Fruit fly (Drosophila melanogaster) whole organism, embryonic: ENCODE results near the gene MTPAP.
A peak's percentile ranks its signal among the peaks of the same experiment; 100 is the strongest.

Experiments used
- CG10267 ChIP-seq: fragments of 200-800 bp; sonication (Bioruptor generic); optimal IDR thresholded peaks from 2 replicates; lab custom pipeline; 2018; ENCODE audit warnings: missing biosample characterization, mild to moderate bottlenecking, missing genetic modification characterization, moderate library complexity
- CG10321 ChIP-seq: fragments of 200-800 bp; sonication (Bioruptor generic); IDR thresholded peaks from 2 replicates; pipeline ENCODE4 v1.3.6; 2022; ENCODE audit warnings: missing biosample characterization, missing genetic modification characterization
- CG10543 ChIP-seq: fragments of 200-800 bp; sonication (Bioruptor generic); optimal IDR thresholded peaks from 3 replicates; lab custom pipeline; 2017; ENCODE audit warnings: missing biosample characterization, mild to moderate bottlenecking, missing genetic modification characterization, moderate library complexity
- CG11247 ChIP-seq: fragments of 200-800 bp; sonication (Bioruptor generic); IDR thresholded peaks from 2 replicates; pipeline ENCODE4 v1.3.6; 2022; ENCODE audit warnings: missing biosample characterization, missing genetic modification characterization
- CG12659 ChIP-seq: fragments of 200-800 bp; sonication (Bioruptor generic); optimal IDR thresholded peaks from 3 replicates; lab custom pipeline; 2017; ENCODE audit warnings: mild to moderate bottlenecking, missing biosample characterization, missing genetic modification reagents, missing genetic modification characterization
- CG13424 ChIP-seq: fragments of 200-800 bp; sonication (Bioruptor generic); optimal IDR thresholded peaks from 2 replicates; lab custom pipeline; 2019; ENCODE audit warnings: missing biosample characterization, mild to moderate bottlenecking, missing genetic modification characterization, moderate library complexity
- CG13894 ChIP-seq: fragments of 200-800 bp; sonication (Bioruptor generic); optimal IDR thresholded peaks from 3 replicates; lab custom pipeline; 2018; ENCODE audit warnings: missing biosample characterization, mild to moderate bottlenecking, missing genetic modification characterization, moderate library complexity
- CG14014 ChIP-seq: fragments of 200-800 bp; sonication (Bioruptor generic); IDR thresholded peaks from 2 replicates; pipeline ENCODE4 v1.3.6; 2022; ENCODE audit warnings: missing biosample characterization, missing genetic modification characterization
- CG1603 ChIP-seq: fragments of 200-800 bp; sonication (Bioruptor generic); optimal IDR thresholded peaks from 2 replicates; lab custom pipeline; 2019; ENCODE audit warnings: missing biosample characterization, mild to moderate bottlenecking, missing genetic modification characterization, moderate library complexity
- CG1647 ChIP-seq: fragments of 200-800 bp; sonication (Bioruptor generic); optimal IDR thresholded peaks from 3 replicates; lab custom pipeline; 2016; ENCODE audit warnings: missing biosample characterization, missing genetic modification characterization
- CG17361 ChIP-seq: fragments of 200-800 bp; sonication (Bioruptor generic); IDR thresholded peaks from 3 replicates; pipeline ENCODE4 v1.3.6; 2022; ENCODE audit warnings: missing biosample characterization, missing genetic modification characterization
- CG17385 ChIP-seq: fragments of 200-800 bp; sonication (Bioruptor generic); optimal IDR thresholded peaks from 3 replicates; lab custom pipeline; 2018; ENCODE audit warnings: missing biosample characterization, mild to moderate bottlenecking, missing genetic modification characterization
- CG17829 ChIP-seq: fragments of 200-800 bp; optimal IDR thresholded peaks from 2 replicates; lab custom pipeline; 2019; ENCODE audit warnings: missing biosample characterization, mild to moderate bottlenecking, missing genetic modification characterization, moderate library complexity
- CG18011 ChIP-seq: fragments of 200-800 bp; sonication (Bioruptor generic); optimal IDR thresholded peaks from 2 replicates; lab custom pipeline; 2017; ENCODE audit warnings: missing biosample characterization, missing genetic modification characterization, mild to moderate bottlenecking, moderate library complexity, missing genotype
- CG1832 ChIP-seq: fragments of 200-800 bp; sonication (Bioruptor generic); optimal IDR thresholded peaks from 2 replicates; lab custom pipeline; 2017; ENCODE audit warnings: missing biosample characterization, mild to moderate bottlenecking, missing genetic modification characterization, inconsistent platforms
- CG30020 ChIP-seq: fragments of 200-800 bp; optimal IDR thresholded peaks from 2 replicates; lab custom pipeline; 2019; ENCODE audit warnings: missing biosample characterization, mild to moderate bottlenecking, missing genetic modification characterization, moderate library complexity
- CG31224 ChIP-seq: fragments of 200-800 bp; sonication (Bioruptor generic); IDR thresholded peaks from 2 replicates; pipeline ENCODE4 v1.3.6; 2022; ENCODE audit warnings: missing biosample characterization, missing genetic modification characterization
- CG3163 ChIP-seq: fragments of 200-800 bp; sonication (Bioruptor generic); optimal IDR thresholded peaks from 3 replicates; lab custom pipeline; 2016; ENCODE audit warnings: missing biosample characterization, missing genetic modification characterization
- CG32767 ChIP-seq: fragments of 200-800 bp; sonication (Bioruptor generic); IDR thresholded peaks from 2 replicates; pipeline ENCODE4 v1.3.6; 2022; ENCODE audit warnings: missing biosample characterization, missing genetic modification characterization
- CG4424 ChIP-seq: fragments of 200-800 bp; sonication (Bioruptor generic); optimal IDR thresholded peaks from 3 replicates; lab custom pipeline; 2016; ENCODE audit warnings: missing biosample characterization, missing genetic modification characterization
- CG5953 ChIP-seq: fragments of 200-800 bp; sonication (Bioruptor generic); IDR thresholded peaks from 2 replicates; pipeline ENCODE4 v1.3.6; 2022; ENCODE audit warnings: missing biosample characterization, missing genetic modification characterization
- CG6175 ChIP-seq: fragments of 200-800 bp; sonication (Bioruptor generic); IDR thresholded peaks from 3 replicates; pipeline ENCODE4 v1.3.6; 2022; ENCODE audit warnings: missing biosample characterization, missing genetic modification characterization
- CG7556 ChIP-seq: fragments of 200-800 bp; sonication (Bioruptor generic); optimal IDR thresholded peaks from 2 replicates; lab custom pipeline; 2017; ENCODE audit warnings: missing biosample characterization, mild to moderate bottlenecking, missing genetic modification characterization
- CG9437 ChIP-seq: fragments of 200-800 bp; sonication (Bioruptor generic); optimal IDR thresholded peaks from 2 replicates; lab custom pipeline; 2018; ENCODE audit warnings: missing biosample characterization, mild to moderate bottlenecking, missing genetic modification characterization
- CG9797 ChIP-seq: fragments of 200-800 bp; sonication (Bioruptor generic); optimal IDR thresholded peaks from 3 replicates; lab custom pipeline; 2018; ENCODE audit warnings: missing biosample characterization, mild to moderate bottlenecking, missing genetic modification characterization
- CHES-1-like ChIP-seq: fragments of 200-800 bp; sonication (Bioruptor generic); optimal IDR thresholded peaks from 2 replicates; lab custom pipeline; 2016; ENCODE audit warnings: missing biosample characterization, missing genetic modification characterization
- CoRest ChIP-seq: fragments of 200-800 bp; sonication (Bioruptor generic); optimal IDR thresholded peaks from 3 replicates; lab custom pipeline; 2018; ENCODE audit warnings: missing biosample characterization, mild to moderate bottlenecking, missing genetic modification characterization, moderate library complexity
- Dbx ChIP-seq: fragments of 200-800 bp; sonication (Bioruptor generic); IDR thresholded peaks from 3 replicates; pipeline ENCODE4 v1.3.6; 2022; ENCODE audit warnings: missing biosample characterization, missing genetic modification characterization
- Deaf1 ChIP-seq: fragments of 200-800 bp; optimal IDR thresholded peaks from 3 replicates; lab custom pipeline; 2019; ENCODE audit warnings: missing biosample characterization, mild to moderate bottlenecking, missing genetic modification characterization, moderate library complexity
- Dip2 ChIP-seq: fragments of 200-800 bp; sonication (Bioruptor generic); IDR thresholded peaks from 2 replicates; pipeline ENCODE4 v1.3.6; 2022; ENCODE audit warnings: missing biosample characterization, missing genetic modification characterization
- GATAe ChIP-seq: fragments of 200-800 bp; sonication (Bioruptor generic); conservative IDR thresholded peaks from 2 replicates; pipeline ENCODE4 v1.3.6; 2022; ENCODE audit warnings: missing biosample characterization, missing genetic modification characterization
- Hmr ChIP-seq: fragments of 200-800 bp; sonication (Bioruptor generic); optimal IDR thresholded peaks from 3 replicates; lab custom pipeline; 2017; ENCODE audit warnings: mild to moderate bottlenecking, missing biosample characterization, missing genetic modification reagents, missing genetic modification characterization
- Max ChIP-seq: fragments of 200-800 bp; sonication (Bioruptor generic); optimal IDR thresholded peaks from 2 replicates; lab custom pipeline; 2016; ENCODE audit warnings: missing biosample characterization, mild to moderate bottlenecking, missing genetic modification characterization
- Nf-YC ChIP-seq: fragments of 200-800 bp; optimal IDR thresholded peaks from 3 replicates; lab custom pipeline; 2019; ENCODE audit warnings: missing biosample characterization, mild to moderate bottlenecking, missing genetic modification characterization, moderate library complexity
- NfI ChIP-seq: fragments of 200-800 bp; sonication (Bioruptor generic); optimal IDR thresholded peaks from 3 replicates; lab custom pipeline; 2018; ENCODE audit warnings: missing biosample characterization, mild to moderate bottlenecking, missing genetic modification characterization, moderate library complexity
- Pdp1 ChIP-seq, 2 experiments: fragments of 200-800 bp; sonication (Bioruptor generic); optimal IDR thresholded peaks; 3 replicates each; lab custom pipeline; 2016; ENCODE audit warnings: missing biosample characterization in 2 of 2, missing genetic modification characterization in 2 of 2, mild to moderate bottlenecking in 1 of 2, moderate library complexity in 1 of 2
- YL-1 ChIP-seq: fragments of 200-800 bp; sonication (Bioruptor generic); optimal IDR thresholded peaks from 3 replicates; lab custom pipeline; 2017; ENCODE audit warnings: missing biosample characterization, mild to moderate bottlenecking, missing genetic modification characterization
- amos ChIP-seq: fragments of 200-800 bp; sonication (Bioruptor generic); IDR thresholded peaks from 2 replicates; pipeline ENCODE4 v1.3.6; 2022; ENCODE audit warnings: missing biosample characterization, missing genetic modification characterization; ENCODE audit not compliant: partially characterized antibody
- az2 ChIP-seq: fragments of 200-800 bp; sonication (Bioruptor generic); optimal IDR thresholded peaks from 3 replicates; lab custom pipeline; 2016; ENCODE audit warnings: missing biosample characterization, missing genetic modification characterization
- bigmax ChIP-seq: fragments of 200-800 bp; sonication (Bioruptor generic); optimal IDR thresholded peaks from 2 replicates; lab custom pipeline; 2018; ENCODE audit warnings: missing biosample characterization, mild to moderate bottlenecking, missing genetic modification characterization
- chm ChIP-seq: fragments of 200-800 bp; sonication (Bioruptor generic); IDR thresholded peaks from 2 replicates; pipeline ENCODE4 v1.3.6; 2022; ENCODE audit warnings: missing biosample characterization, missing genetic modification characterization
- croc ChIP-seq: fragments of 200-800 bp; sonication (Bioruptor generic); conservative IDR thresholded peaks from 3 replicates; pipeline ENCODE4 v1.3.6; 2022; ENCODE audit warnings: missing biosample characterization, missing genetic modification characterization
- lmd ChIP-seq: fragments of 200-800 bp; sonication (Bioruptor generic); IDR thresholded peaks from 2 replicates; pipeline ENCODE4 v1.3.6; 2022; ENCODE audit warnings: missing biosample characterization, missing genetic modification characterization
- maf-S ChIP-seq: fragments of 200-800 bp; sonication (Bioruptor generic); optimal IDR thresholded peaks from 2 replicates; lab custom pipeline; 2016; ENCODE audit warnings: missing biosample characterization, missing genetic modification characterization
- ro ChIP-seq: fragments of 200-800 bp; sonication (Bioruptor generic); IDR thresholded peaks from 2 replicates; pipeline ENCODE4 v1.3.6; 2022; ENCODE audit warnings: missing biosample characterization, missing genetic modification characterization
- sd ChIP-seq: fragments of 200-800 bp; sonication (Bioruptor generic); optimal IDR thresholded peaks from 3 replicates; lab custom pipeline; 2018; ENCODE audit warnings: missing biosample characterization, mild to moderate bottlenecking, missing genetic modification characterization, moderate library complexity
- shn ChIP-seq: fragments of 200-800 bp; sonication (Bioruptor generic); optimal IDR thresholded peaks from 3 replicates; lab custom pipeline; 2016; ENCODE audit warnings: missing biosample characterization, missing genetic modification characterization
- sob ChIP-seq: fragments of 200-800 bp; sonication (Bioruptor generic); IDR thresholded peaks from 2 replicates; pipeline ENCODE4 v1.3.6; 2022; ENCODE audit warnings: missing biosample characterization, missing genetic modification characterization
- trh ChIP-seq: fragments of 200-800 bp; sonication (Bioruptor generic); optimal IDR thresholded peaks from 2 replicates; lab custom pipeline; 2016; ENCODE audit warnings: missing biosample characterization, missing genetic modification characterization

MTPAP gene

DNA sequence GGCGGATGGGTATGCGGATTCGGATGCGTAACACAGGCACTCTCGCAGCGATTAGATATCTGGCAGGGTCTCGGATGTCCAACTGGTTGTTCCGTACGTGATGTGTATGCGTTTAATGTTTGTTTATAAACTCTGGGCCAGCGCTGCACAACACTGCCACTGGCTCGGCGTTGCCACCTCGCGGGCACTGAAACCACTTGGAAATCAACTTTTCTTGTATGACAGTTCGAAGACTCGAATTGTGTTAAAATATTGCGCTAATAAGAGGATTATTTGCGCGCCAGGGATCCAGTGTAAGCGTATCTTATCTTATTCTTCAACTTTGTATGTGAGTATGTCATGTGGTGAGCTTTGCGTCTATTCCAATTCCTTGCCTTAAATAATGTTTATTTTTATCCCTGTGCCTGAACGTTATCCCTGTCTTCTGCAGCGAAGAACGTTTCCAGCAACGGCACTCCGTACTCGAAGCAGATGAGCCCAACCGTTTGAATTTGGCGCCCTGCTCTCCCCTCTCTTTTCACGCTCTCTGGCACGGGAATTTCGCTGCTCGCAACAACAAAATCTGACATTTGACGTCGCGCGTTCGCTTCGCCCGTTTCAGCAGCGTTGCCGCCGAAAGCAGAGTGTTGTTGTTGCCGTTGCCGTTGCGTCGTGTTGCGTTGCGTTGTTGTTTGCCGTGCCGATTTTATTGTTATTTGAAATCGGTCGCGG, 31.3 kb upstream of the MTPAP start, which contains the start of the genes CG3719 and CG32813 (continued):
- TF ChIP-seq trh (GFP tag; lab: Kevin White, UChicago) (no peak), CG7556 (peak; percentile 30), CG13424 (peak; percentile 40), az2 (GFP tag; lab: Kevin White, UChicago) (peak; percentile 0), CHES-1-like (peak; percentile 32), Nf-YC (tag; lab: Kevin White, UChicago) (no peak), lmd (peak; percentile 37; the same call in 1 of the 2 replicates), CoRest (tag; lab: Kevin White, UChicago) (peak; percentile 19), Dbx (GFP tag; lab: Robert Waterston, UW) (0 out of 3 replicates have a peak, but pooled peaks have one; percentile 33), YL-1 (peak; percentile 32), CG13894 (tag; lab: Kevin White, UChicago) (no peak), CG12659 (peak; percentile 57), CG1832 (GFP tag; lab: Kevin White, UChicago) (no peak), Max (GFP tag; lab: Kevin White, UChicago) (peak; percentile 5), CG17361 (GFP tag; lab: Robert Waterston, UW) (peak; percentile 30; the same call in 1 of the 3 replicates), Pdp1 (GFP tag; optimal IDR thresholded peaks at IDR 0.05; lab: Kevin White, UChicago) (peak; percentile 15 to 19), CG30020 (tag; lab: Kevin White, UChicago) (peak; percentile 14), CG1647 (GFP tag; lab: Kevin White, UChicago) (peak; percentile 10), CG3163 (no peak), CG14014 (GFP tag; lab: Robert Waterston, UW) (no peak), sob (peak; percentile 57; the same call in 1 of the 2 replicates), CG17385 (peak; percentile 31), CG9797 (GFP tag; lab: Kevin White, UChicago) (peak; percentile 1), shn (GFP tag; lab: Kevin White, UChicago) (peak; percentile 12), sd (tag; lab: Kevin White, UChicago) (peak; percentile 19), ro (GFP tag; lab: Robert Waterston, UW) (no peak), CG9437 (GFP tag; lab: Kevin White, UChicago) (peak; percentile 95), CG10321 (GFP tag; lab: Robert Waterston, UW) (no peak), CG10543 (GFP tag; lab: Kevin White, UChicago) (peak; percentile 60), CG18011 (GFP tag; lab: Kevin White, UChicago) (no peak), Deaf1 (tag; lab: Kevin White, UChicago) (peak; percentile 36), amos (GFP tag; lab: Robert Waterston, UW) (peak; percentile 38; the same call in 1 of the 2 replicates), Dip2 (no peak), CG10267 (peak; percentile 92), GATAe (no peak), Hmr (GFP tag; lab: Kevin White, UChicago) (peak; percentile 58), CG31224 (no peak), maf-S (peak; percentile 8), CG1603 (tag; lab: Kevin White, UChicago) (peak; percentile 72), CG17829 (peak; percentile 22), CG5953 (GFP tag; lab: Robert Waterston, UW) (no peak), CG4424 (GFP tag; lab: Kevin White, UChicago) (peak; percentile 19), bigmax (no peak), CG6175 (GFP tag; lab: Robert Waterston, UW) (0 out of 3 replicates have a peak, but pooled peaks have one; percentile 10), chm (peak; percentile 45; the same call in 1 of the 2 replicates), CG11247 (no peak), CG32767 (GFP tag; lab: Robert Waterston, UW) (peak; percentile 61), NfI (GFP tag; lab: Kevin White, UChicago) (peak; percentile 34), croc (GFP tag; lab: Robert Waterston, UW) (no peak)
